Worm (Caenorhabditis elegans) whole organism, young adult: Measurements from ENCODE around the gene pals-24.

Source experiments
- B0336.3 ChIP-seq: fragments of 200-800 bp; sonication (Bioruptor generic); IDR thresholded peaks from 2 replicates; pipeline ENCODE4 v1.3.6; 2022; ENCODE audit warnings: missing genetic modification characterization, missing compliant biosample characterization
- ama-1 ChIP-seq, 3 experiments: fragments of 150-350 bp in 1 of 3; sonication (generic microtip) in 2 of 3; optimal IDR thresholded peaks; 2 replicates each; lab custom pipeline; 2014 to 2018; ENCODE audit warnings: missing biosample characterization in 2 of 3, missing genetic modification characterization in 2 of 3, missing genetic modification reagents in 2 of 3
- attf-5 ChIP-seq: fragments of 200-800 bp; sonication (Bioruptor generic); optimal IDR thresholded peaks from 2 replicates; lab custom pipeline; 2018; ENCODE audit warnings: mild to moderate bottlenecking, missing genetic modification characterization, missing compliant biosample characterization
- dpl-1 ChIP-seq: fragments of 150-350 bp; optimal IDR thresholded peaks from 2 replicates; lab custom pipeline; 2014; ENCODE audit warnings: missing biosample characterization, missing genetic modification reagents, missing genetic modification characterization
- him-1 ChIP-seq: sonication (generic microtip); optimal IDR thresholded peaks from 2 replicates; lab custom pipeline; 2016; ENCODE audit warnings: missing genotype, missing genetic modification reagents, missing genetic modification characterization, missing compliant biosample characterization
- hmg-20 ChIP-seq: fragments of 200-800 bp; sonication (Bioruptor generic); IDR thresholded peaks from 2 replicates; pipeline ENCODE4 v1.3.6; 2022; ENCODE audit warnings: missing genetic modification reagents, missing genetic modification characterization, missing compliant biosample characterization
- lag-1 ChIP-seq: fragments of 200-800 bp; sonication (Bioruptor generic); IDR thresholded peaks from 2 replicates; pipeline ENCODE4 v1.3.6; 2022; ENCODE audit warnings: missing genetic modification reagents, missing genetic modification characterization, missing compliant biosample characterization
- madf-6 ChIP-seq: fragments of 200-800 bp; sonication (Bioruptor generic); IDR thresholded peaks from 2 replicates; pipeline ENCODE4 v1.3.6; 2022; ENCODE audit warnings: missing genetic modification reagents, missing genetic modification characterization, missing compliant biosample characterization
- mel-28 ChIP-seq: sonication (generic microtip); optimal IDR thresholded peaks from 2 replicates; lab custom pipeline; 2016; ENCODE audit warnings: borderline replicate concordance, mild to moderate bottlenecking, missing genetic modification characterization, missing compliant biosample characterization
- mes-4 ChIP-seq: sonication (generic microtip); optimal IDR thresholded peaks from 2 replicates; lab custom pipeline; 2016; ENCODE audit warnings: missing genotype, missing genetic modification characterization, missing compliant biosample characterization

- TF ChIP-seq mel-28 (tag; lab: Kevin White, UChicago) = no peak
- no peak for TF ChIP-seq him-1 (tag; lab: Kevin White, UChicago)
- no peak for TF ChIP-seq hmg-20 (GFP tag; lab: Robert Waterston, UW)
- TF ChIP-seq ama-1 (optimal IDR thresholded peaks at IDR 0.05; lab: Kevin White, UChicago) = no peak
- no peak for TF ChIP-seq ama-1 (GFP tag; optimal IDR thresholded peaks at IDR 0.05; lab: Kevin White, UChicago)
- TF ChIP-seq mes-4 (tag; lab: Kevin White, UChicago) = no peak
- no peak for TF ChIP-seq attf-5 (GFP tag; lab: Kevin White, UChicago)
- TF ChIP-seq B0336.3 (GFP tag; lab: Robert Waterston, UW) = no peak
- no peak for TF ChIP-seq lag-1 (GFP tag; lab: Robert Waterston, UW)
- TF ChIP-seq madf-6 (GFP tag; lab: Robert Waterston, UW) = no peak
- TF ChIP-seq dpl-1 (GFP tag; lab: Kevin White, UChicago) = no peak
Observed at ce11 chrIII:173501-173900, 53.3 kb downstream of the pals-24 start, which contains the start of gene F40G9.19.
